ENCODE assay signal across 4 fruit fly cellular contexts in genomic region chr3R:4394654-4395581, dm6.
A peak's percentile ranks its signal among the peaks of the same experiment; 100 is the strongest.
TF ChIP-seq lines count a peak whose summit lies in the region.

No protein-coding gene starts in this region.

TF ChIP-seq in whole organism, adult, 20 proteins besides CTCF, POLR2A, EP300 and RAD21 (continued from another document):
- peak; percentile 84 for TF ChIP-seq CG14711 (tag; optimal IDR thresholded peaks at IDR 0.05; lab: Kevin White, UChicago)
- TF ChIP-seq cnc (optimal IDR thresholded peaks at IDR 0.05; lab: Kevin White, UChicago) = no peak

TF ChIP-seq in whole organism, embryonic, 481 proteins besides CTCF, POLR2A, EP300 and RAD21 (continued from another document and continues in another):
- peak; percentile 82 for TF ChIP-seq CG9727 (GFP tag; optimal IDR thresholded peaks at IDR 0.05; lab: Kevin White, UChicago)
- TF ChIP-seq CG10462 (GFP tag; optimal IDR thresholded peaks at IDR 0.05; lab: Kevin White, UChicago) = peak; percentile 44
- no peak; the same call in 1 of the 2 replicates for TF ChIP-seq CG9215 (GFP tag; IDR thresholded peaks at IDR 0.05; lab: Robert Waterston, UW)
- TF ChIP-seq bbx (GFP tag; IDR thresholded peaks at IDR 0.05; lab: Robert Waterston, UW; ENCODE audit: partially characterized antibody) = no peak
- TF ChIP-seq her (GFP tag; optimal IDR thresholded peaks at IDR 0.05; lab: Kevin White, UChicago) = peak; percentile 85
- peak; percentile 80 for TF ChIP-seq CG14014 (GFP tag; IDR thresholded peaks at IDR 0.05; lab: Robert Waterston, UW)
- TF ChIP-seq otp (GFP tag; IDR thresholded peaks at IDR 0.05; lab: Robert Waterston, UW) = peak; percentile 75; the same call in 2 of the 3 replicates
- TF ChIP-seq Meics (GFP tag; optimal IDR thresholded peaks at IDR 0.05; lab: Kevin White, UChicago) = peak; percentile 88
- TF ChIP-seq amos (GFP tag; IDR thresholded peaks at IDR 0.05; lab: Robert Waterston, UW; ENCODE audit: partially characterized antibody) = no peak
- peak; percentile 92 for TF ChIP-seq CG14441 (GFP tag; IDR thresholded peaks at IDR 0.05; lab: Robert Waterston, UW)
- peak; percentile 91 for TF ChIP-seq dmrt99B (tag; optimal IDR thresholded peaks at IDR 0.05; lab: Kevin White, UChicago)
- TF ChIP-seq CG4820 (GFP tag; optimal IDR thresholded peaks at IDR 0.05; lab: Kevin White, UChicago) = peak; percentile 84
- peak; percentile 91 for TF ChIP-seq CG10366 (GFP tag; IDR thresholded peaks at IDR 0.05; lab: Robert Waterston, UW)
- peak; percentile 70 for TF ChIP-seq CG43689 (GFP tag; IDR thresholded peaks at IDR 0.05; lab: Robert Waterston, UW)
- peak; percentile 56 for TF ChIP-seq E2f2 (GFP tag; IDR thresholded peaks at IDR 0.05; lab: Robert Waterston, UW)
- no peak for TF ChIP-seq Sin3A (optimal IDR thresholded peaks at IDR 0.05; lab: Kevin White, UChicago)
- TF ChIP-seq Opbp (GFP tag; IDR thresholded peaks at IDR 0.05; lab: Robert Waterston, UW; ENCODE audit: partially characterized antibody) = no peak
- no peak for TF ChIP-seq z (GFP tag; IDR thresholded peaks at IDR 0.05; lab: Robert Waterston, UW)
- TF ChIP-seq dati (GFP tag; IDR thresholded peaks at IDR 0.05; lab: Robert Waterston, UW) = peak; percentile 55; the same call in 1 of the 2 replicates
- peak; percentile 52 for TF ChIP-seq CG17912 (GFP tag; optimal IDR thresholded peaks at IDR 0.05; lab: Kevin White, UChicago)
- peak; percentile 76 for TF ChIP-seq Hr3 (GFP tag; optimal IDR thresholded peaks at IDR 0.05; lab: Kevin White, UChicago)
- TF ChIP-seq ewg (GFP tag; optimal IDR thresholded peaks at IDR 0.05; lab: Kevin White, UChicago) = peak; percentile 77
- TF ChIP-seq CG5180 (GFP tag; optimal IDR thresholded peaks at IDR 0.05; lab: Kevin White, UChicago) = peak; percentile 79
- peak; percentile 88 for TF ChIP-seq CG12659 (GFP tag; optimal IDR thresholded peaks at IDR 0.05; lab: Kevin White, UChicago)
- TF ChIP-seq HmgZ (tag; optimal IDR thresholded peaks at IDR 0.05; lab: Kevin White, UChicago) = peak; percentile 92
- peak; percentile 75 for TF ChIP-seq tin (GFP tag; optimal IDR thresholded peaks at IDR 0.05; lab: Kevin White, UChicago)
- TF ChIP-seq CG6272 (GFP tag; IDR thresholded peaks at IDR 0.05; lab: Robert Waterston, UW) = peak; percentile 79
- TF ChIP-seq run (tag; optimal IDR thresholded peaks at IDR 0.05; lab: Kevin White, UChicago) = peak; percentile 69
- TF ChIP-seq sima (GFP tag; optimal IDR thresholded peaks at IDR 0.05; lab: Kevin White, UChicago) = peak; percentile 14
- peak; percentile 89 for TF ChIP-seq CG18262 (tag; optimal IDR thresholded peaks at IDR 0.05; lab: Kevin White, UChicago)
- TF ChIP-seq TFAM (GFP tag; optimal IDR thresholded peaks at IDR 0.05; lab: Kevin White, UChicago) = no peak
- peak; percentile 95 for TF ChIP-seq lab (GFP tag; optimal IDR thresholded peaks at IDR 0.05; lab: Kevin White, UChicago)
- peak; percentile 98 for TF ChIP-seq Med (GFP tag; lab: Kevin White, UChicago)
- TF ChIP-seq CG6791 (GFP tag; IDR thresholded peaks at IDR 0.05; lab: Robert Waterston, UW; ENCODE audit: partially characterized antibody) = no peak
- TF ChIP-seq CG16815 (GFP tag; optimal IDR thresholded peaks at IDR 0.05; lab: Kevin White, UChicago) = peak; percentile 65
- peak; percentile 37; the same call in 1 of the 2 replicates for TF ChIP-seq ham (GFP tag; IDR thresholded peaks at IDR 0.05; lab: Robert Waterston, UW)
- peak; percentile 93 for TF ChIP-seq CG2120 (GFP tag; optimal IDR thresholded peaks at IDR 0.05; lab: Kevin White, UChicago)
- peak; percentile 66 for TF ChIP-seq Mad (GFP tag; optimal IDR thresholded peaks at IDR 0.05; lab: Kevin White, UChicago)
- TF ChIP-seq Ssrp (tag; optimal IDR thresholded peaks at IDR 0.05; lab: Kevin White, UChicago) = peak; percentile 76
- peak; percentile 47 for TF ChIP-seq CG3995 (GFP tag; optimal IDR thresholded peaks at IDR 0.05; lab: Kevin White, UChicago)
- TF ChIP-seq nmo (GFP tag; optimal IDR thresholded peaks at IDR 0.05; lab: Kevin White, UChicago) = peak; percentile 93
- peak; percentile 87 for TF ChIP-seq Xbp1 (GFP tag; optimal IDR thresholded peaks at IDR 0.05; lab: Kevin White, UChicago)

TF ChIP-seq in whole organism, prepupa, 60 proteins besides CTCF, POLR2A, EP300 and RAD21 (continued from another document):
- TF ChIP-seq CG11762 (GFP tag; optimal IDR thresholded peaks at IDR 0.05; lab: Kevin White, UChicago; ENCODE audit: insufficient read depth) (peak; percentile 87), CG6854 (GFP tag; optimal IDR thresholded peaks at IDR 0.05; lab: Kevin White, UChicago) (peak; percentile 88), CG3032 (tag; optimal IDR thresholded peaks at IDR 0.05; lab: Kevin White, UChicago) (peak; percentile 86), salr (GFP tag; optimal IDR thresholded peaks at IDR 0.05; lab: Kevin White, UChicago) (peak; percentile 86 to 89), CG6808 (GFP tag; optimal IDR thresholded peaks at IDR 0.05; lab: Kevin White, UChicago) (peak; percentile 65), Ets21C (GFP tag; optimal IDR thresholded peaks at IDR 0.05; lab: Kevin White, UChicago) (peak; percentile 87), CG32006 (GFP tag; optimal IDR thresholded peaks at IDR 0.05; lab: Kevin White, UChicago) (peak; percentile 97), CG34406 (GFP tag; optimal IDR thresholded peaks at IDR 0.05; lab: Kevin White, UChicago) (peak; percentile 94), dac (GFP tag; optimal IDR thresholded peaks at IDR 0.05; lab: Kevin White, UChicago) (peak; percentile 95), svp (GFP tag; lab: Kevin White, UChicago) (peak; percentile 98), CG6792 (GFP tag; optimal IDR thresholded peaks at IDR 0.05; lab: Kevin White, UChicago) (peak; percentile 93), net (GFP tag; optimal IDR thresholded peaks at IDR 0.05; lab: Kevin White, UChicago) (peak; percentile 94), fd85E (GFP tag; optimal IDR thresholded peaks at IDR 0.05; lab: Kevin White, UChicago) (peak; percentile 83), lz (GFP tag; optimal IDR thresholded peaks at IDR 0.05; lab: Kevin White, UChicago) (peak; percentile 94), Eip75B (GFP tag; optimal IDR thresholded peaks at IDR 0.05; lab: Kevin White, UChicago) (peak; percentile 92), spab (GFP tag; optimal IDR thresholded peaks at IDR 0.05; lab: Kevin White, UChicago) (peak; percentile 76), Sox15 (GFP tag; optimal IDR thresholded peaks at IDR 0.05; lab: Kevin White, UChicago) (peak; percentile 88), Ets96B (tag; optimal IDR thresholded peaks at IDR 0.05; lab: Kevin White, UChicago) (peak; percentile 87), Smox (GFP tag; optimal IDR thresholded peaks at IDR 0.05; lab: Kevin White, UChicago) (peak; percentile 90), CG1621 (tag; optimal IDR thresholded peaks at IDR 0.05; lab: Kevin White, UChicago) (peak; percentile 90), CG8119 (GFP tag; IDR thresholded peaks at IDR 0.05; lab: Robert Waterston, UW) (peak; percentile 97), achi (GFP tag; optimal IDR thresholded peaks at IDR 0.05; lab: Kevin White, UChicago) (peak; percentile 93), Sox102F (GFP tag; optimal IDR thresholded peaks at IDR 0.05; lab: Kevin White, UChicago) (peak; percentile 96), CG4318 (GFP tag; optimal IDR thresholded peaks at IDR 0.05; lab: Kevin White, UChicago) (peak; percentile 93), CG6163 (GFP tag; IDR thresholded peaks at IDR 0.05; lab: Robert Waterston, UW) (peak; percentile 95), CG11294 (GFP tag; IDR thresholded peaks at IDR 0.05; lab: Robert Waterston, UW) (peak; percentile 92; the same call in 1 of the 2 replicates), Lpt (GFP tag; optimal IDR thresholded peaks at IDR 0.05; lab: Kevin White, UChicago) (peak; percentile 96), dsx (GFP tag; optimal IDR thresholded peaks at IDR 0.05; lab: Kevin White, UChicago; ENCODE audit: poor library complexity, severe bottlenecking) (peak; percentile 88), Eip93F (GFP tag; optimal IDR thresholded peaks at IDR 0.05; lab: Kevin White, UChicago) (peak; percentile 93), CG8632 (GFP tag; optimal IDR thresholded peaks at IDR 0.05; lab: Kevin White, UChicago) (peak; percentile 92), CG16779 (tag; optimal IDR thresholded peaks at IDR 0.05; lab: Kevin White, UChicago) (peak; percentile 88), CG11902 (GFP tag; optimal IDR thresholded peaks at IDR 0.05; lab: Kevin White, UChicago) (peak; percentile 91), CG9139 (GFP tag; optimal IDR thresholded peaks at IDR 0.05; lab: Kevin White, UChicago) (peak; percentile 52), acj6 (GFP tag; optimal IDR thresholded peaks at IDR 0.05; lab: Kevin White, UChicago) (peak; percentile 94), fd59A (GFP tag; optimal IDR thresholded peaks at IDR 0.05; lab: Kevin White, UChicago) (peak; percentile 80), CG7368 (GFP tag; optimal IDR thresholded peaks at IDR 0.05; lab: Kevin White, UChicago) (peak; percentile 92), CG31627 (GFP tag; optimal IDR thresholded peaks at IDR 0.05; lab: Kevin White, UChicago) (peak; percentile 95), CG10631 (GFP tag; optimal IDR thresholded peaks at IDR 0.05; lab: Kevin White, UChicago) (peak; percentile 85), cyc (GFP tag; optimal IDR thresholded peaks at IDR 0.05; lab: Kevin White, UChicago) (peak; percentile 95), OdsH (GFP tag; optimal IDR thresholded peaks at IDR 0.05; lab: Kevin White, UChicago) (peak; percentile 95)
TF ChIP-seq in whole organism, prepupa: peak in this region for 59.

TF ChIP-seq in whole organism, wandering third instar larva, 38 proteins besides CTCF, POLR2A, EP300 and RAD21 (continued from another document):
- TF ChIP-seq dl (GFP tag; optimal IDR thresholded peaks at IDR 0.05; lab: Kevin White, UChicago; ENCODE audit: insufficient read depth in 1 of 2, partially characterized antibody in 2 of 2) (no peak), Hr78 (GFP tag; optimal IDR thresholded peaks at IDR 0.05; lab: Kevin White, UChicago) (no peak), fru (GFP tag; optimal IDR thresholded peaks at IDR 0.05; lab: Kevin White, UChicago) (peak; percentile 95), Vsx2 (GFP tag; optimal IDR thresholded peaks at IDR 0.05; lab: Kevin White, UChicago; ENCODE audit: partially characterized antibody) (no peak), N (GFP tag; optimal IDR thresholded peaks at IDR 0.05; lab: Kevin White, UChicago) (no peak), Sp1 (GFP tag; optimal IDR thresholded peaks at IDR 0.05; lab: Kevin White, UChicago) (peak; percentile 89), dsf (GFP tag; optimal IDR thresholded peaks at IDR 0.05; lab: Kevin White, UChicago; ENCODE audit: borderline replicate concordance) (peak; percentile 3), tai (GFP tag; optimal IDR thresholded peaks at IDR 0.05; lab: Kevin White, UChicago) (no peak), CrebA (GFP tag; optimal IDR thresholded peaks at IDR 0.05; lab: Kevin White, UChicago; ENCODE audit: borderline replicate concordance) (no peak), HLH106 (tag; optimal IDR thresholded peaks at IDR 0.05; lab: Kevin White, UChicago) (peak; percentile 89), Rel (GFP tag; optimal IDR thresholded peaks at IDR 0.05; lab: Kevin White, UChicago) (peak; percentile 79), Rel (tag; optimal IDR thresholded peaks at IDR 0.05; lab: Kevin White, UChicago) (peak; percentile 60), Hr83 (GFP tag; optimal IDR thresholded peaks at IDR 0.05; lab: Kevin White, UChicago; ENCODE audit: poor library complexity, severe bottlenecking) (peak; percentile 53), brk (GFP tag; optimal IDR thresholded peaks at IDR 0.05; lab: Kevin White, UChicago) (peak; percentile 69), foxo (GFP tag; optimal IDR thresholded peaks at IDR 0.05; lab: Kevin White, UChicago) (peak; percentile 94 to 96)
